Comparison of ENCODE assay signal across 5 fruit fly cellular contexts in the genomic region with DNA sequence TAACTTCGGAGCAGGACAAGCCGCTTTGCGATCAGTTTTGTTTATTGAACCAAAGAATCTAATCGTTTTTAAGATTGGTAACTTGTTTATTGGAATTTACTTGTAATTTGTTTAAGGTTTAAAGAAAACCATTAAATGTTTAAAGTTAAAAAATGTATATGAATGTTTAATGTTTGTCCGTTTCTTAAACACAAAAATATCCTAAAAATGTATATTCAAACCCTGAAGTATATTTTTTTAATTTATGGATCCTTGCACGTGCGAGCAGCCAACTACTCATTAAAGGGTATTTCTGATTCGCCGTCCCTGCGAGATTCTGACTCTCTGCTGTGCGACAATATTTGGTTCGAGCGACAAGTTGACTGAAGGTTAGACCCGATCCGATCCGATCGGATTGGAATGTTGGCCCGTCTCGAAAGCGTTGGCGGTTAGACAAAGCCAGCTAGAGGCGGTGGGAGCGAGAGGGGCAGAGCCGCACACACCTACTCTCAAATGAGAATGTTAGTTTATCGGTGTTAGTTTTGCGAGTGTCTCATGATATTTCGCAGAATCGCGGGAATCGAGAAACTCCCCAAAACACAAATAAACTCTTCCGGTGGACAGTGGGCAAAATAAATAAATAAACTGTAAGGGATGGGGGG.
TF ChIP-seq lines count a peak whose summit lies in the region.

No protein-coding gene starts in this region.

- peak; percentile 25 for TF ChIP-seq CTCF in whole organism, embryonic (GFP tag; optimal IDR thresholded peaks at IDR 0.05; lab: Kevin White, UChicago)

TF ChIP-seq in whole organism, adult, 20 proteins besides CTCF, POLR2A, EP300 and RAD21 (continues in another document):
- TF ChIP-seq cic (GFP tag; optimal IDR thresholded peaks at IDR 0.05; lab: Kevin White, UChicago) (no peak), Crg-1 (GFP tag; optimal IDR thresholded peaks at IDR 0.05; lab: Kevin White, UChicago) (peak; percentile 74), CG7045 (GFP tag; optimal IDR thresholded peaks at IDR 0.05; lab: Kevin White, UChicago) (peak; percentile 59), Mnt (GFP tag; optimal IDR thresholded peaks at IDR 0.05; lab: Kevin White, UChicago) (peak; percentile 77), toe (GFP tag; optimal IDR thresholded peaks at IDR 0.05; lab: Kevin White, UChicago) (peak; percentile 68), ovo (GFP tag; optimal IDR thresholded peaks at IDR 0.05; lab: Kevin White, UChicago) (no peak), CG14711 (tag; optimal IDR thresholded peaks at IDR 0.05; lab: Kevin White, UChicago) (peak; percentile 76), Hr96 (GFP tag; optimal IDR thresholded peaks at IDR 0.05; lab: Kevin White, UChicago) (peak; percentile 85), CG1620 (GFP tag; optimal IDR thresholded peaks at IDR 0.05; lab: Kevin White, UChicago) (peak; percentile 80), CG7101 (tag; optimal IDR thresholded peaks at IDR 0.05; lab: Kevin White, UChicago) (peak; percentile 90), CG12768 (GFP tag; optimal IDR thresholded peaks at IDR 0.05; lab: Kevin White, UChicago) (peak; percentile 65), tj (GFP tag; optimal IDR thresholded peaks at IDR 0.05; lab: Kevin White, UChicago) (peak; percentile 75), CG33017 (tag; optimal IDR thresholded peaks at IDR 0.05; lab: Kevin White, UChicago) (peak; percentile 30), cnc (optimal IDR thresholded peaks at IDR 0.05; lab: Kevin White, UChicago) (no peak), Clk (GFP tag; optimal IDR thresholded peaks at IDR 0.05; lab: Kevin White, UChicago) (peak; percentile 33), kay (GFP tag; lab: Kevin White, UChicago; ENCODE audit: borderline replicate concordance) (peak; percentile 83)

TF ChIP-seq in whole organism, embryonic, 481 proteins besides CTCF, POLR2A, EP300 and RAD21 (continues in another document):
- TF ChIP-seq nerfin-2 (GFP tag; IDR thresholded peaks at IDR 0.05; lab: Robert Waterston, UW; ENCODE audit: partially characterized antibody) (no peak), oc (tag; optimal IDR thresholded peaks at IDR 0.05; lab: Kevin White, UChicago) (peak; percentile 53), CG12219 (GFP tag; optimal IDR thresholded peaks at IDR 0.05; lab: Kevin White, UChicago) (peak; percentile 85), Ets97D (GFP tag; optimal IDR thresholded peaks at IDR 0.05; lab: Kevin White, UChicago) (peak; percentile 57), nom (GFP tag; optimal IDR thresholded peaks at IDR 0.05; lab: Kevin White, UChicago) (peak; percentile 71), CG3407 (GFP tag; optimal IDR thresholded peaks at IDR 0.05; lab: Kevin White, UChicago) (peak; percentile 71), Xrp1 (GFP tag; IDR thresholded peaks at IDR 0.05; lab: Robert Waterston, UW) (peak; percentile 73), CG6654 (GFP tag; optimal IDR thresholded peaks at IDR 0.05; lab: Kevin White, UChicago) (peak; percentile 54), TFAM (GFP tag; optimal IDR thresholded peaks at IDR 0.05; lab: Kevin White, UChicago) (peak; percentile 33), vfl (GFP tag; optimal IDR thresholded peaks at IDR 0.05; lab: Kevin White, UChicago) (peak; percentile 75), unpg (GFP tag; optimal IDR thresholded peaks at IDR 0.05; lab: Kevin White, UChicago) (peak; percentile 81), sens (GFP tag; lab: Kevin White, UChicago) (peak; percentile 97), Bgb (GFP tag; IDR thresholded peaks at IDR 0.05; lab: Robert Waterston, UW; ENCODE audit: partially characterized antibody) (no peak), fd102C (GFP tag; optimal IDR thresholded peaks at IDR 0.05; lab: Kevin White, UChicago) (no peak), CG2712 (tag; optimal IDR thresholded peaks at IDR 0.05; lab: Kevin White, UChicago) (peak; percentile 91), B-H2 (GFP tag; optimal IDR thresholded peaks at IDR 0.05; lab: Kevin White, UChicago) (peak; percentile 4), fru (optimal IDR thresholded peaks at IDR 0.05; lab: Kevin White, UChicago) (no peak)

TF ChIP-seq in whole organism, prepupa, 60 proteins besides CTCF, POLR2A, EP300 and RAD21 (continues in another document):
- TF ChIP-seq CG9139 (GFP tag; optimal IDR thresholded peaks at IDR 0.05; lab: Kevin White, UChicago) (peak; percentile 84), Eip75B (GFP tag; optimal IDR thresholded peaks at IDR 0.05; lab: Kevin White, UChicago) (peak; percentile 89), Hr38 (GFP tag; optimal IDR thresholded peaks at IDR 0.05; lab: Kevin White, UChicago) (no peak), Eip93F (GFP tag; optimal IDR thresholded peaks at IDR 0.05; lab: Kevin White, UChicago) (peak; percentile 79), vri (GFP tag; optimal IDR thresholded peaks at IDR 0.05; lab: Kevin White, UChicago) (peak; percentile 77), CG10669 (GFP tag; optimal IDR thresholded peaks at IDR 0.05; lab: Kevin White, UChicago) (peak; percentile 86), pdm3 (GFP tag; optimal IDR thresholded peaks at IDR 0.05; lab: Kevin White, UChicago) (peak; percentile 92), OdsH (GFP tag; optimal IDR thresholded peaks at IDR 0.05; lab: Kevin White, UChicago) (peak; percentile 87), CG32006 (GFP tag; optimal IDR thresholded peaks at IDR 0.05; lab: Kevin White, UChicago) (peak; percentile 95), salr (GFP tag; optimal IDR thresholded peaks at IDR 0.05; lab: Kevin White, UChicago) (peak; percentile 58 to 87), CG7368 (GFP tag; optimal IDR thresholded peaks at IDR 0.05; lab: Kevin White, UChicago) (peak; percentile 76), CG34406 (GFP tag; optimal IDR thresholded peaks at IDR 0.05; lab: Kevin White, UChicago) (peak; percentile 86), CG3032 (tag; optimal IDR thresholded peaks at IDR 0.05; lab: Kevin White, UChicago) (peak; percentile 87), Met (GFP tag; optimal IDR thresholded peaks at IDR 0.05; lab: Kevin White, UChicago) (peak; percentile 93), Hr4 (GFP tag; optimal IDR thresholded peaks at IDR 0.05; lab: Kevin White, UChicago) (peak; percentile 89), fkh (GFP tag; optimal IDR thresholded peaks at IDR 0.05; lab: Kevin White, UChicago) (peak; percentile 70), svp (GFP tag; lab: Kevin White, UChicago) (peak; percentile 97), esn (GFP tag; optimal IDR thresholded peaks at IDR 0.05; lab: Kevin White, UChicago) (peak; percentile 94)

TF ChIP-seq in whole organism, pupa, 21 proteins besides CTCF, POLR2A, EP300 and RAD21 (continues in another document):
- peak; percentile 84 for TF ChIP-seq CG9948 (tag; optimal IDR thresholded peaks at IDR 0.05; lab: Kevin White, UChicago)
- peak; percentile 90 for TF ChIP-seq Pif1A (GFP tag; optimal IDR thresholded peaks at IDR 0.05; lab: Kevin White, UChicago)
- peak; percentile 38; the same call in 1 of the 2 replicates for TF ChIP-seq CG12605 (GFP tag; IDR thresholded peaks at IDR 0.05; lab: Robert Waterston, UW)
- peak; percentile 90 for TF ChIP-seq CG14655 (GFP tag; optimal IDR thresholded peaks at IDR 0.05; lab: Kevin White, UChicago)
- peak; percentile 27 for TF ChIP-seq gl (tag; optimal IDR thresholded peaks at IDR 0.05; lab: Kevin White, UChicago)
- TF ChIP-seq Ets98B (GFP tag; IDR thresholded peaks at IDR 0.05; lab: Robert Waterston, UW): peak; percentile 53
- TF ChIP-seq D1 (tag; optimal IDR thresholded peaks at IDR 0.05; lab: Kevin White, UChicago): peak; percentile 84
- peak; percentile 79 for TF ChIP-seq fd96Ca (GFP tag; IDR thresholded peaks at IDR 0.05; lab: Robert Waterston, UW)
- TF ChIP-seq CG32121 (GFP tag; IDR thresholded peaks at IDR 0.05; lab: Robert Waterston, UW): peak; percentile 76
- TF ChIP-seq CG13204 (GFP tag; optimal IDR thresholded peaks at IDR 0.05; lab: Kevin White, UChicago): peak; percentile 36
- 0 out of 3 replicates have a peak, but pooled peaks have one; percentile 48 for TF ChIP-seq CG4496 (GFP tag; IDR thresholded peaks at IDR 0.05; lab: Robert Waterston, UW)
- peak; percentile 75 for TF ChIP-seq CG17806 (tag; optimal IDR thresholded peaks at IDR 0.05; lab: Kevin White, UChicago)
- peak; percentile 87 for TF ChIP-seq Snoo (tag; optimal IDR thresholded peaks at IDR 0.05; lab: Kevin White, UChicago)
- TF ChIP-seq CG8301 (tag; optimal IDR thresholded peaks at IDR 0.05; lab: Kevin White, UChicago): peak; percentile 88
- TF ChIP-seq CG34367 (tag; optimal IDR thresholded peaks at IDR 0.05; lab: Kevin White, UChicago): peak; percentile 81
- TF ChIP-seq Pif1B (GFP tag; optimal IDR thresholded peaks at IDR 0.05; lab: Kevin White, UChicago): peak; percentile 90
- peak; percentile 2 for TF ChIP-seq EcR (GFP tag; optimal IDR thresholded peaks at IDR 0.05; lab: Kevin White, UChicago)
- no peak for TF ChIP-seq CG10348 (GFP tag; IDR thresholded peaks at IDR 0.05; lab: Robert Waterston, UW)

TF ChIP-seq in whole organism, wandering third instar larva, 38 proteins besides CTCF, POLR2A, EP300 and RAD21 (continues in another document):
- TF ChIP-seq sage (GFP tag; optimal IDR thresholded peaks at IDR 0.05; lab: Kevin White, UChicago): peak; percentile 41
- no peak for TF ChIP-seq Dif (GFP tag; optimal IDR thresholded peaks at IDR 0.05; lab: Kevin White, UChicago; ENCODE audit: partially characterized antibody)
- TF ChIP-seq Mio (GFP tag; optimal IDR thresholded peaks at IDR 0.05; lab: Kevin White, UChicago): no peak
- TF ChIP-seq lola (GFP tag; optimal IDR thresholded peaks at IDR 0.05; lab: Kevin White, UChicago): no peak
- TF ChIP-seq CrebA (GFP tag; optimal IDR thresholded peaks at IDR 0.05; lab: Kevin White, UChicago; ENCODE audit: borderline replicate concordance): no peak
- TF ChIP-seq psq (GFP tag; optimal IDR thresholded peaks at IDR 0.05; lab: Kevin White, UChicago): peak; percentile 79
- peak; percentile 81 for TF ChIP-seq OdsH (GFP tag; optimal IDR thresholded peaks at IDR 0.05; lab: Kevin White, UChicago)
- peak; percentile 81 for TF ChIP-seq rgr (GFP tag; optimal IDR thresholded peaks at IDR 0.05; lab: Kevin White, UChicago)
- no peak for TF ChIP-seq Rel (GFP tag; optimal IDR thresholded peaks at IDR 0.05; lab: Kevin White, UChicago)
- TF ChIP-seq Rel (tag; optimal IDR thresholded peaks at IDR 0.05; lab: Kevin White, UChicago): peak; percentile 35
- no peak for TF ChIP-seq Dfd (GFP tag; optimal IDR thresholded peaks at IDR 0.05; lab: Kevin White, UChicago)
- no peak for TF ChIP-seq N (GFP tag; optimal IDR thresholded peaks at IDR 0.05; lab: Kevin White, UChicago)
- TF ChIP-seq CG32264 (GFP tag; optimal IDR thresholded peaks at IDR 0.05; lab: Kevin White, UChicago): peak; percentile 73
- peak; percentile 90 for TF ChIP-seq HLH106 (tag; optimal IDR thresholded peaks at IDR 0.05; lab: Kevin White, UChicago)
- peak; percentile 88 for TF ChIP-seq h (GFP tag; optimal IDR thresholded peaks at IDR 0.05; lab: Kevin White, UChicago)
- TF ChIP-seq brk (GFP tag; optimal IDR thresholded peaks at IDR 0.05; lab: Kevin White, UChicago): peak; percentile 42
- peak; percentile 40 for TF ChIP-seq tai (GFP tag; optimal IDR thresholded peaks at IDR 0.05; lab: Kevin White, UChicago)
- peak; percentile 38 for TF ChIP-seq dsf (GFP tag; optimal IDR thresholded peaks at IDR 0.05; lab: Kevin White, UChicago; ENCODE audit: borderline replicate concordance)
- peak; percentile 86 for TF ChIP-seq dmrt93B (GFP tag; optimal IDR thresholded peaks at IDR 0.05; lab: Kevin White, UChicago)
- peak; percentile 83 for TF ChIP-seq Hnf4 (GFP tag; optimal IDR thresholded peaks at IDR 0.05; lab: Kevin White, UChicago)
- TF ChIP-seq Jra (GFP tag; optimal IDR thresholded peaks at IDR 0.05; lab: Kevin White, UChicago): peak; percentile 78
